Worm (Caenorhabditis elegans): ENCODE measurements around the gene aff-1.
A peak's percentile ranks its signal among the peaks of the same experiment; 100 is the strongest.

The aff-1 gene

ce11 chrII:6842651-6843118 is 20.9 kb downstream of the aff-1 start:
- TF ChIP-seq ztf-29 (GFP tag; IDR thresholded peaks at IDR 0.05) (no peak), ztf-23 (GFP tag; IDR thresholded peaks at IDR 0.05) (no peak), klf-2 (GFP tag; conservative IDR thresholded peaks at IDR 0.05) (no peak), flt-1 (GFP tag; IDR thresholded peaks at IDR 0.05) (no peak), tab-1 (GFP tag; IDR thresholded peaks at IDR 0.05) (no peak), ref-1 (GFP tag; conservative IDR thresholded peaks at IDR 0.05) (no peak), med-1 (GFP tag; optimal IDR thresholded peaks at IDR 0.05; ENCODE audit: insufficient read depth) (no peak), T22C8.4 (GFP tag; IDR thresholded peaks at IDR 0.05) (no peak), cog-1 (tag; optimal IDR thresholded peaks at IDR 0.05) (no peak)

ce11 chrII:6842009-6842408 is 21.5 kb downstream of the aff-1 start:
- TF ChIP-seq T22C8.4 (GFP tag; IDR thresholded peaks at IDR 0.05) (no peak), klf-2 (GFP tag; conservative IDR thresholded peaks at IDR 0.05) (no peak), ztf-29 (GFP tag; IDR thresholded peaks at IDR 0.05) (no peak), ref-1 (GFP tag; conservative IDR thresholded peaks at IDR 0.05) (no peak), med-1 (GFP tag; optimal IDR thresholded peaks at IDR 0.05; ENCODE audit: insufficient read depth) (no peak), cog-1 (tag; optimal IDR thresholded peaks at IDR 0.05) (no peak), flt-1 (GFP tag; IDR thresholded peaks at IDR 0.05) (no peak), tab-1 (GFP tag; IDR thresholded peaks at IDR 0.05) (no peak), ztf-23 (GFP tag; IDR thresholded peaks at IDR 0.05) (no peak)

ce11 chrII:6841102-6841501 is 22.4 kb downstream of the aff-1 start:
- TF ChIP-seq ztf-29 (GFP tag; IDR thresholded peaks at IDR 0.05) (no peak), flt-1 (GFP tag; IDR thresholded peaks at IDR 0.05) (no peak), cog-1 (tag; optimal IDR thresholded peaks at IDR 0.05) (peak; percentile 15), klf-2 (GFP tag; conservative IDR thresholded peaks at IDR 0.05) (no peak), ztf-23 (GFP tag; IDR thresholded peaks at IDR 0.05) (no peak), ref-1 (GFP tag; conservative IDR thresholded peaks at IDR 0.05) (no peak)

ce11 chrII:6840663-6841062 is 22.9 kb downstream of the aff-1 start:
- TF ChIP-seq flt-1 (GFP tag; IDR thresholded peaks at IDR 0.05) (no peak), ref-1 (GFP tag; conservative IDR thresholded peaks at IDR 0.05) (no peak), med-1 (GFP tag; optimal IDR thresholded peaks at IDR 0.05; ENCODE audit: insufficient read depth) (no peak), ztf-29 (GFP tag; IDR thresholded peaks at IDR 0.05) (no peak), tab-1 (GFP tag; IDR thresholded peaks at IDR 0.05) (no peak), klf-2 (GFP tag; conservative IDR thresholded peaks at IDR 0.05) (no peak), cog-1 (tag; optimal IDR thresholded peaks at IDR 0.05) (no peak), T22C8.4 (GFP tag; IDR thresholded peaks at IDR 0.05) (no peak), ztf-23 (GFP tag; IDR thresholded peaks at IDR 0.05) (no peak)

- TF ChIP-seq T22C8.4 (GFP tag; IDR thresholded peaks at IDR 0.05) (no peak), ref-1 (GFP tag; conservative IDR thresholded peaks at IDR 0.05) (no peak), ztf-29 (GFP tag; IDR thresholded peaks at IDR 0.05) (no peak), med-1 (GFP tag; optimal IDR thresholded peaks at IDR 0.05; ENCODE audit: insufficient read depth) (no peak), flt-1 (GFP tag; IDR thresholded peaks at IDR 0.05) (no peak), ztf-23 (GFP tag; IDR thresholded peaks at IDR 0.05) (no peak), tab-1 (GFP tag; IDR thresholded peaks at IDR 0.05) (no peak), klf-2 (GFP tag; conservative IDR thresholded peaks at IDR 0.05) (no peak), cog-1 (tag; optimal IDR thresholded peaks at IDR 0.05) (no peak)
Measured at ce11 chrII:6838977-6839376, 24.6 kb downstream of the aff-1 start.

- no peak for TF ChIP-seq med-1 (GFP tag; optimal IDR thresholded peaks at IDR 0.05; ENCODE audit: insufficient read depth)
- TF ChIP-seq ztf-29 (GFP tag; IDR thresholded peaks at IDR 0.05): no peak
- TF ChIP-seq cog-1 (tag; optimal IDR thresholded peaks at IDR 0.05): peak; percentile 13
- no peak for TF ChIP-seq T22C8.4 (GFP tag; IDR thresholded peaks at IDR 0.05)
Measured at ce11 chrII:6838270-6838878, 25.2 kb downstream of the aff-1 start.

- TF ChIP-seq klf-2 (GFP tag; conservative IDR thresholded peaks at IDR 0.05) (no peak), ref-1 (GFP tag; conservative IDR thresholded peaks at IDR 0.05) (no peak), tab-1 (GFP tag; IDR thresholded peaks at IDR 0.05) (no peak), ztf-29 (GFP tag; IDR thresholded peaks at IDR 0.05) (no peak), ztf-23 (GFP tag; IDR thresholded peaks at IDR 0.05) (no peak), cog-1 (tag; optimal IDR thresholded peaks at IDR 0.05) (no peak), med-1 (GFP tag; optimal IDR thresholded peaks at IDR 0.05; ENCODE audit: insufficient read depth) (no peak), T22C8.4 (GFP tag; IDR thresholded peaks at IDR 0.05) (no peak), flt-1 (GFP tag; IDR thresholded peaks at IDR 0.05) (no peak)
Measured at ce11 chrII:6836762-6837566, 26.6 kb downstream of the aff-1 start.

- TF ChIP-seq klf-2 (GFP tag; conservative IDR thresholded peaks at IDR 0.05) (no peak), cog-1 (tag; optimal IDR thresholded peaks at IDR 0.05) (peak; percentile 50), ztf-23 (GFP tag; IDR thresholded peaks at IDR 0.05) (0 out of 2 replicates have a peak, but pooled peaks have one; percentile 66)
Measured at ce11 chrII:6835972-6836595, 27.5 kb downstream of the aff-1 start.

- TF ChIP-seq med-1 (GFP tag; optimal IDR thresholded peaks at IDR 0.05; ENCODE audit: insufficient read depth) (peak; percentile 22), tab-1 (GFP tag; IDR thresholded peaks at IDR 0.05) (no peak), T22C8.4 (GFP tag; IDR thresholded peaks at IDR 0.05) (no peak), flt-1 (GFP tag; IDR thresholded peaks at IDR 0.05) (peak; percentile 35; the same call in 1 of the 2 replicates)
Measured at ce11 chrII:6835500-6835899, 28.1 kb downstream of the aff-1 start.

Measured in whole organism, midembryonic.